Worm (Caenorhabditis elegans) whole organism, early embryonic: ENCODE data around the gene lips-1.

Experiments used
- B0310.2 ChIP-seq: sonication (generic microtip); optimal IDR thresholded peaks from 2 replicates; lab custom pipeline; 2016; ENCODE audit warnings: mild to moderate bottlenecking, missing genetic modification characterization, missing compliant biosample characterization
- F13C5.2 ChIP-seq: sonication (generic microtip); optimal IDR thresholded peaks from 2 replicates; lab custom pipeline; 2017; ENCODE audit warnings: mild to moderate bottlenecking, missing genetic modification characterization, inconsistent platforms, missing compliant biosample characterization
- aly-1 ChIP-seq: sonication (generic microtip); optimal IDR thresholded peaks from 2 replicates; lab custom pipeline; 2016; ENCODE audit warnings: missing genetic modification characterization, missing compliant biosample characterization
- ama-1 ChIP-seq: fragments of 150-350 bp; optimal IDR thresholded peaks from 2 replicates; lab custom pipeline; 2014
- ceh-13 ChIP-seq: fragments of 200-800 bp; sonication (Bioruptor generic); optimal IDR thresholded peaks from 2 replicates; lab custom pipeline; 2018; ENCODE audit warnings: mild to moderate bottlenecking, missing genetic modification characterization, missing compliant biosample characterization
- ceh-36 ChIP-seq: sonication (generic microtip); optimal IDR thresholded peaks from 2 replicates; lab custom pipeline; 2016; ENCODE audit warnings: missing genetic modification characterization, inconsistent platforms, missing compliant biosample characterization
- ets-7 ChIP-seq: sonication (generic microtip); optimal IDR thresholded peaks from 2 replicates; lab custom pipeline; 2016; ENCODE audit warnings: missing genotype, missing genetic modification characterization, missing compliant biosample characterization
- flt-1 ChIP-seq: fragments of 200-800 bp; sonication (Bioruptor generic); IDR thresholded peaks from 2 replicates; pipeline ENCODE4 v1.3.6; 2022; ENCODE audit warnings: missing genetic modification characterization, missing compliant biosample characterization
- hmbx-1 ChIP-seq: sonication (generic microtip); optimal IDR thresholded peaks from 2 replicates; lab custom pipeline; 2016; ENCODE audit warnings: mild to moderate bottlenecking, missing genetic modification characterization, missing compliant biosample characterization
- hmg-4 ChIP-seq: fragments of 200-800 bp; sonication (Bioruptor generic); optimal IDR thresholded peaks from 2 replicates; lab custom pipeline; 2018; ENCODE audit warnings: mild to moderate bottlenecking, missing genetic modification characterization, missing compliant biosample characterization
- hnd-1 ChIP-seq: sonication (generic microtip); optimal IDR thresholded peaks from 2 replicates; lab custom pipeline; 2016; ENCODE audit warnings: missing genetic modification characterization, missing compliant biosample characterization
- pes-1 ChIP-seq: fragments of 200-800 bp; sonication (Bioruptor generic); IDR thresholded peaks from 2 replicates; pipeline ENCODE4 v1.3.6; 2022; ENCODE audit warnings: missing genetic modification reagents, missing genetic modification characterization, missing compliant biosample characterization
- scrt-1 ChIP-seq: fragments of 200-800 bp; sonication (Bioruptor generic); IDR thresholded peaks from 2 replicates; pipeline ENCODE4 v1.3.6; 2022; ENCODE audit warnings: missing genetic modification characterization, missing compliant biosample characterization
- sea-1 ChIP-seq: fragments of 200-800 bp; sonication (Bioruptor generic); conservative IDR thresholded peaks from 2 replicates; pipeline ENCODE4 v1.3.6; 2022; ENCODE audit warnings: missing genetic modification characterization, missing compliant biosample characterization
- tbx-11 ChIP-seq: fragments of 200-800 bp; sonication (Bioruptor generic); IDR thresholded peaks from 2 replicates; pipeline ENCODE4 v1.3.6; 2022; ENCODE audit warnings: missing genetic modification characterization, missing compliant biosample characterization
- tbx-37 ChIP-seq: fragments of 200-800 bp; sonication (Bioruptor generic); conservative IDR thresholded peaks from 2 replicates; pipeline ENCODE4 v1.3.6; 2022; ENCODE audit warnings: missing genetic modification reagents, missing genetic modification characterization, missing compliant biosample characterization
- tra-4 ChIP-seq: sonication (generic microtip); optimal IDR thresholded peaks from 2 replicates; lab custom pipeline; 2017; ENCODE audit warnings: missing genetic modification characterization, missing compliant biosample characterization

The lips-1 gene

DNA sequence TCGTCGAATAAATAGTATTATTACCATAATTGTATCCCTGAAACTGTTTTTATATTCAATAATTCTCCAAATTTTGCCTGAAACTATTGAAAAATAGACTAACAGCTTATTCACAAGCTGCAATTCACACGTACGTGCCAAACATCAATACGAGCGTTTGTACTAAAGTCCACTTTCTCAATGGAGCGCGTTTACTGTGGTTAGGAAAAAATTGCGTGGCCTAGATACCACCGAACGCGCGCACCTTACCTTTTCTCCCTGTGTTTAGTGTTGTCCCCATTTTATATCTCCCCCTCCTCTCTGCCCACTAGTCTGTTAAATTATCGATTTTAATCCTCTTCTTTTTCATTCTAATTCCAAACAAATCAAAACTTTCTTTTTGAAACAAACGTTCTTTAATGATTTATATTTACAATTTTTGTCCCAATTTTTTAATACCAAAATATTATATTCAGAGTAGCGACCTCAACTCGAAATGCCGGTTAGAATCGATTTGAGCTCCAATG lies 38.2 kb upstream of the lips-1 start, which contains the start of the genes T18D3.9 and T18D3.1:
T18D3.9 (minus strand) TSS at position 168 of the 506 bp plus-strand sequence.
T18D3.1 (plus strand) TSS at position 456 of the 506 bp plus-strand sequence.
- no peak for TF ChIP-seq hnd-1 (tag; lab: Kevin White, UChicago)
- no peak for TF ChIP-seq ama-1 (lab: Kevin White, UChicago)
- TF ChIP-seq sea-1 (GFP tag; lab: Robert Waterston, UW): no peak
- TF ChIP-seq scrt-1: no peak
- no peak for TF ChIP-seq tra-4
- no peak for TF ChIP-seq B0310.2 (tag; lab: Kevin White, UChicago)
- TF ChIP-seq ceh-36 (tag; lab: Kevin White, UChicago): no peak
- TF ChIP-seq ets-7 (tag; lab: Kevin White, UChicago): no peak
- no peak for TF ChIP-seq ceh-13 (GFP tag; lab: Kevin White, UChicago)
- no peak for TF ChIP-seq hmg-4 (GFP tag; lab: Kevin White, UChicago)
- TF ChIP-seq flt-1 (GFP tag; lab: Robert Waterston, UW): no peak
- TF ChIP-seq tbx-37 (GFP tag; lab: Robert Waterston, UW): no peak
- TF ChIP-seq pes-1 (GFP tag; lab: Robert Waterston, UW): no peak
- no peak for TF ChIP-seq F13C5.2
- TF ChIP-seq aly-1 (tag; lab: Kevin White, UChicago): no peak
- no peak for TF ChIP-seq tbx-11 (GFP tag; lab: Robert Waterston, UW)
- no peak for TF ChIP-seq hmbx-1 (tag; lab: Kevin White, UChicago)

DNA sequence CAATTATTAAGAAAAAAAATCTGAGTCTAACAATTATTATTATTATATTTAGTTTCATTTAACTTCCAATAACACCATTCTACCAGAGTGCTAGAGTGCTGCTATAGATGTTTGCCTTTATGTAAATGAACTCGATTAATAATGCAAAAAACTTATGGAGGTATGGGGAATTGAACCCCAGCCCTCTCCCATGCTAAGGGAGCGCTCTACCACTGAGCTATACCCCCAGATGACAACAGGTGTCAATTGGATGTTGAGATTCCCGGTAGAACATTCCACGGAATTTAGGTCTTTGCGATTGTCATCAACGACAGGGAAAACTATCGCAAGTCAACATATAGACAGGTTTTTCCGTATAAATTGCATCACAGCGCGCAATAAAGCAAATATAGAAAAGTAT lies 34.5 kb upstream of the lips-1 start:
- TF ChIP-seq scrt-1 (peak; percentile 85), tra-4 (peak; percentile 29), B0310.2 (tag; lab: Kevin White, UChicago) (peak; percentile 68), F13C5.2 (peak; percentile 78), ceh-13 (GFP tag; lab: Kevin White, UChicago) (peak; percentile 71), pes-1 (GFP tag; lab: Robert Waterston, UW) (peak; percentile 90), ets-7 (tag; lab: Kevin White, UChicago) (no peak), hmbx-1 (tag; lab: Kevin White, UChicago) (peak; percentile 46), ama-1 (lab: Kevin White, UChicago) (no peak), tbx-37 (GFP tag; lab: Robert Waterston, UW) (peak; percentile 64; the same call in 1 of the 2 replicates), sea-1 (GFP tag; lab: Robert Waterston, UW) (peak; percentile 85), flt-1 (GFP tag; lab: Robert Waterston, UW) (peak; percentile 75), hmg-4 (GFP tag; lab: Kevin White, UChicago) (peak; percentile 85), aly-1 (tag; lab: Kevin White, UChicago) (peak; percentile 62), hnd-1 (tag; lab: Kevin White, UChicago) (peak; percentile 50), ceh-36 (tag; lab: Kevin White, UChicago) (peak; percentile 70), tbx-11 (GFP tag; lab: Robert Waterston, UW) (peak; percentile 76)

DNA sequence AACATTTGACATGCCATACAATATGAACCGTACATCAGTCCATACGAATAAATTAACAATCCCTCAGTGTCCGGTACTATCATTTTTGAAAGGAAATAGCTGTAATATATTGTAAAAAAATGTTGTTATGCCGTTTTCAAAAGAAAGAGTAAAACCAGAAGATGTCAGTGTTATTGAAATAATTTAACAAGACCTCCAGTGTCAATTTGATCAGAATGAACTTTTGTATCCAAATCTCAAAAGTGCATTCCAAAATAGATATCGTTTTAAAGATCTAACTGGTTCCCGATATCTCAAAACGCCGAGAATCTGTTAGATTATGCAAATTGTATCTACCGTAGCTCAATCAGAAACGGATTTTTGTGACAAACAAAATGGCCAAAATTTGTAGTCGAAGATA lies 31.0 kb upstream of the lips-1 start, which contains the start of gene odr-7:
odr-7 (minus strand) TSS at position 101 of the 400 bp plus-strand sequence.
- TF ChIP-seq flt-1 (GFP tag; lab: Robert Waterston, UW) (no peak), F13C5.2 (no peak), pes-1 (GFP tag; lab: Robert Waterston, UW) (no peak), ceh-36 (tag; lab: Kevin White, UChicago) (no peak), sea-1 (GFP tag; lab: Robert Waterston, UW) (no peak), ets-7 (tag; lab: Kevin White, UChicago) (no peak), tbx-37 (GFP tag; lab: Robert Waterston, UW) (no peak), ama-1 (lab: Kevin White, UChicago) (no peak), hnd-1 (tag; lab: Kevin White, UChicago) (no peak), aly-1 (tag; lab: Kevin White, UChicago) (no peak), ceh-13 (GFP tag; lab: Kevin White, UChicago) (no peak), hmbx-1 (tag; lab: Kevin White, UChicago) (no peak), tra-4 (no peak), hmg-4 (GFP tag; lab: Kevin White, UChicago) (no peak)

DNA sequence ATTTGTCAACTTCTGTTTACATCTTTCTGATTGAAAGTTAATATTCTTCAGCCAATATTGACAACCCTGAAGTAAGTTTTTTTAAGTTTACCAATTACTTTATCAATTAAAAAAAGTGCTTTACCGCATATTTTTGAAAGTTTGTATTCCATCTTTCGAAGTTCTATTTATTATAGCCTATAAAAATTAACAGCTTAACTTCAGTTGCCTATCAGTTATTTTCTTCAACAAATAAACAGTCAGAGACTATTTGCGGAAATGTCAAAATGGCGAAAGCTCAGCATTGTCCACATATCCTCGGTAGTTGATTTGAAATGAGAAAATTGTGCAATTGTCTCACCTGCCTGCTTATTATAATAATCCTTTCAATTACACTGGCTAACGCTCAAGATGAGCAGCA lies 29.1 kb upstream of the lips-1 start, which contains the start of gene T18D3.5:
T18D3.5 (plus strand) TSS at position 301 of the 400 bp plus-strand sequence.
- no peak for TF ChIP-seq B0310.2 (tag; lab: Kevin White, UChicago)
- TF ChIP-seq tbx-37 (GFP tag; lab: Robert Waterston, UW): no peak
- no peak for TF ChIP-seq aly-1 (tag; lab: Kevin White, UChicago)

DNA sequence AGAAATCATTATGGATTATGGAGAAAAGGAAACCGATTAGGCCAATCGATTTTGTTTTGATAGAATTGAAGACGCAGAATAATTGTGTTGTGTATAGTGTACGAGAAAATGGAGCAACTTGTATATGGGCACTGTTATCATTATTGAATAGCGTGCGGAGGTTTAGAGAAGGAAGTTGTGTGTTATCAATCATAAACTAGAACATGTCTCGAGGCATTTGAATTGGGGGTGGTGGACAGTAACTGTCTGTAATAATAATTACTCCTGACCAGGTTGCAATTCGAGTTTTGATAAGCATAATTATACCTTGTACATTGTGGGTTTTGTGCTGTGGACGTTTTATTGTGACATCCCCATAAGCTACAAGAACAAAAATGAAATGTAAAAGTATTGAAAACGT lies 25.8 kb upstream of the lips-1 start, which contains the start of gene cdf-2:
cdf-2 (minus strand) TSS at position 149 of the 400 bp plus-strand sequence.
- no peak for TF ChIP-seq pes-1 (GFP tag; lab: Robert Waterston, UW)
- no peak for TF ChIP-seq tra-4
- no peak for TF ChIP-seq hmg-4 (GFP tag; lab: Kevin White, UChicago)
- TF ChIP-seq ama-1 (lab: Kevin White, UChicago): no peak
- no peak for TF ChIP-seq tbx-11 (GFP tag; lab: Robert Waterston, UW)
- no peak for TF ChIP-seq ets-7 (tag; lab: Kevin White, UChicago)
- no peak for TF ChIP-seq F13C5.2
- TF ChIP-seq tbx-37 (GFP tag; lab: Robert Waterston, UW): no peak
- no peak for TF ChIP-seq flt-1 (GFP tag; lab: Robert Waterston, UW)
- TF ChIP-seq sea-1 (GFP tag; lab: Robert Waterston, UW): no peak
- no peak for TF ChIP-seq hnd-1 (tag; lab: Kevin White, UChicago)
- no peak for TF ChIP-seq ceh-13 (GFP tag; lab: Kevin White, UChicago)
- TF ChIP-seq B0310.2 (tag; lab: Kevin White, UChicago): no peak
- no peak for TF ChIP-seq ceh-36 (tag; lab: Kevin White, UChicago)
- TF ChIP-seq aly-1 (tag; lab: Kevin White, UChicago): no peak
- no peak for TF ChIP-seq hmbx-1 (tag; lab: Kevin White, UChicago)
- no peak for TF ChIP-seq scrt-1

DNA sequence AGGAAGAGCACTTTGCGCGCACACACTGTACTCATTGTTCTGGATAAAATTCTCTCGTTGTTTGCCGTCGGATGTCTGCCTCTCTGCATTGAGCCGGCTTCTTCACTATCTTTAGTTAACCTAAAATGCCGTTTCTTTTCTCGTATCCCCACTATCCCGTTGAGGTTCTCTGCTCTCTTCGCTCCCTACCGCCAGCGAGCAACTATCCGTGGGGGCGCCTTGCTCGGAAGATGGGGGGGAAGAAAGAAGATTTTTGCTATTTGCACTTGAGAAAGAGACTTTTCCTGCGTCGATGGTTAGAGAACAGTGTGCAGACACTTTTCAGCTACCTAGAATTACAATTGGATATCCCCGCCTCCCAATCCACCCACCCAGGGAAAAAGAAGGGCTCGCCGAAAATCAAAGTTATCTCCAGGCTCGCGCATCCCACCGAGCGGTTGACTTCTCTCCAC lies 24.9 kb upstream of the lips-1 start, which contains the start of gene myo-2:
myo-2 (plus strand) TSS at position 402 of the 452 bp plus-strand sequence.
- TF ChIP-seq hnd-1 (tag; lab: Kevin White, UChicago) (no peak), tbx-37 (GFP tag; lab: Robert Waterston, UW) (no peak), flt-1 (GFP tag; lab: Robert Waterston, UW) (no peak), B0310.2 (tag; lab: Kevin White, UChicago) (no peak), scrt-1 (no peak), sea-1 (GFP tag; lab: Robert Waterston, UW) (no peak), ceh-36 (tag; lab: Kevin White, UChicago) (no peak), tbx-11 (GFP tag; lab: Robert Waterston, UW) (no peak)
